Fruit fly (Drosophila melanogaster) whole organism, embryonic: ENCODE results near the gene dpr2.

ENCODE experiments used
- Ada2b ChIP-seq: fragments of 200-800 bp; sonication (Bioruptor generic); IDR thresholded peaks from 2 replicates; pipeline ENCODE4 v1.3.6; 2022; ENCODE audit warnings: missing biosample characterization, missing genetic modification characterization
- CG10565 ChIP-seq: fragments of 200-800 bp; sonication (Bioruptor generic); optimal IDR thresholded peaks from 3 replicates; lab custom pipeline; 2016; ENCODE audit warnings: missing biosample characterization, mild to moderate bottlenecking, missing genetic modification characterization
- CG10959 ChIP-seq: fragments of 200-800 bp; sonication (Bioruptor generic); IDR thresholded peaks from 2 replicates; pipeline ENCODE4 v1.3.6; 2022; ENCODE audit warnings: missing biosample characterization, missing genetic modification characterization
- CG11504 ChIP-seq: fragments of 200-800 bp; sonication (Bioruptor generic); optimal IDR thresholded peaks from 3 replicates; lab custom pipeline; 2019; ENCODE audit warnings: missing biosample characterization, mild to moderate bottlenecking, missing genetic modification characterization, moderate library complexity
- CG12104 ChIP-seq: fragments of 200-800 bp; sonication (Bioruptor generic); optimal IDR thresholded peaks from 3 replicates; lab custom pipeline; 2016; ENCODE audit warnings: missing biosample characterization, missing genetic modification characterization
- CG12391 ChIP-seq: fragments of 200-800 bp; sonication (Bioruptor generic); optimal IDR thresholded peaks from 3 replicates; lab custom pipeline; 2018; ENCODE audit warnings: missing biosample characterization, mild to moderate bottlenecking, missing genetic modification characterization, moderate library complexity
- CG30020 ChIP-seq: fragments of 200-800 bp; optimal IDR thresholded peaks from 2 replicates; lab custom pipeline; 2019; ENCODE audit warnings: missing biosample characterization, mild to moderate bottlenecking, missing genetic modification characterization, moderate library complexity
- CG31224 ChIP-seq: fragments of 200-800 bp; sonication (Bioruptor generic); IDR thresholded peaks from 2 replicates; pipeline ENCODE4 v1.3.6; 2022; ENCODE audit warnings: missing biosample characterization, missing genetic modification characterization
- CG3281 ChIP-seq: fragments of 200-800 bp; sonication (Bioruptor generic); optimal IDR thresholded peaks from 3 replicates; lab custom pipeline; 2017; ENCODE audit warnings: missing biosample characterization, mild to moderate bottlenecking, missing genetic modification characterization
- CG3407 ChIP-seq: fragments of 200-800 bp; sonication (Bioruptor generic); optimal IDR thresholded peaks from 2 replicates; lab custom pipeline; 2018; ENCODE audit warnings: missing biosample characterization, mild to moderate bottlenecking, missing genetic modification characterization
- CG34376 ChIP-seq: fragments of 200-800 bp; sonication (Bioruptor generic); optimal IDR thresholded peaks from 2 replicates; lab custom pipeline; 2018; ENCODE audit warnings: missing biosample characterization, mild to moderate bottlenecking, missing genetic modification characterization
- CG3995 ChIP-seq: fragments of 200-800 bp; sonication (Bioruptor generic); optimal IDR thresholded peaks from 3 replicates; lab custom pipeline; 2016; ENCODE audit warnings: missing biosample characterization, missing genetic modification characterization
- CG4617 ChIP-seq: fragments of 200-800 bp; sonication (Bioruptor generic); optimal IDR thresholded peaks from 3 replicates; lab custom pipeline; 2016; ENCODE audit warnings: missing biosample characterization, missing genetic modification characterization, borderline replicate concordance
- CG6654 ChIP-seq: fragments of 200-800 bp; sonication (Bioruptor generic); optimal IDR thresholded peaks from 2 replicates; lab custom pipeline; 2017; ENCODE audit warnings: missing biosample characterization, mild to moderate bottlenecking, missing genetic modification characterization
- CG6813 ChIP-seq: fragments of 200-800 bp; sonication (Bioruptor generic); optimal IDR thresholded peaks from 2 replicates; lab custom pipeline; 2017; ENCODE audit warnings: missing biosample characterization, missing genetic modification characterization, mild to moderate bottlenecking, moderate library complexity, missing genetic modification reagents
- CG7271 ChIP-seq: fragments of 200-800 bp; sonication (Bioruptor generic); optimal IDR thresholded peaks from 2 replicates; lab custom pipeline; 2018; ENCODE audit warnings: missing biosample characterization, mild to moderate bottlenecking, missing genetic modification characterization, moderate library complexity
- CG8924 ChIP-seq: fragments of 200-800 bp; optimal IDR thresholded peaks from 3 replicates; lab custom pipeline; 2019; ENCODE audit warnings: missing biosample characterization, mild to moderate bottlenecking, missing genetic modification characterization, moderate library complexity
- CG9215 ChIP-seq: fragments of 200-800 bp; sonication (Bioruptor generic); IDR thresholded peaks from 2 replicates; pipeline ENCODE4 v1.3.6; 2022; ENCODE audit warnings: missing biosample characterization, missing genetic modification characterization
- CG9876 ChIP-seq: fragments of 200-800 bp; sonication (Bioruptor generic); optimal IDR thresholded peaks from 2 replicates; lab custom pipeline; 2016; ENCODE audit warnings: missing biosample characterization, missing genetic modification characterization
- CG9932 ChIP-seq: fragments of 200-800 bp; sonication (Bioruptor generic); IDR thresholded peaks from 2 replicates; pipeline ENCODE4 v1.3.6; 2022; ENCODE audit warnings: missing biosample characterization, missing genetic modification characterization
- CHES-1-like ChIP-seq: fragments of 200-800 bp; sonication (Bioruptor generic); optimal IDR thresholded peaks from 2 replicates; lab custom pipeline; 2016; ENCODE audit warnings: missing biosample characterization, missing genetic modification characterization
- CoRest ChIP-seq: fragments of 200-800 bp; sonication (Bioruptor generic); optimal IDR thresholded peaks from 3 replicates; lab custom pipeline; 2018; ENCODE audit warnings: missing biosample characterization, mild to moderate bottlenecking, missing genetic modification characterization, moderate library complexity
- D19B ChIP-seq: fragments of 200-800 bp; sonication (Bioruptor generic); optimal IDR thresholded peaks from 2 replicates; lab custom pipeline; 2017; ENCODE audit warnings: missing biosample characterization, mild to moderate bottlenecking, missing genetic modification characterization
- Dbx ChIP-seq: fragments of 200-800 bp; sonication (Bioruptor generic); IDR thresholded peaks from 3 replicates; pipeline ENCODE4 v1.3.6; 2022; ENCODE audit warnings: missing biosample characterization, missing genetic modification characterization
- Deaf1 ChIP-seq: fragments of 200-800 bp; optimal IDR thresholded peaks from 3 replicates; lab custom pipeline; 2019; ENCODE audit warnings: missing biosample characterization, mild to moderate bottlenecking, missing genetic modification characterization, moderate library complexity
- Dek ChIP-seq: fragments of 200-800 bp; sonication (Bioruptor generic); optimal IDR thresholded peaks from 3 replicates; lab custom pipeline; 2019; ENCODE audit warnings: missing biosample characterization, mild to moderate bottlenecking, missing genetic modification characterization, moderate library complexity
- Dll ChIP-seq: fragments of 200-800 bp; sonication (Bioruptor generic); IDR thresholded peaks from 4 replicates; pipeline ENCODE4 v1.3.6; 2022; ENCODE audit warnings: missing biosample characterization, missing genetic modification characterization; ENCODE audit not compliant: partially characterized antibody
- ERR ChIP-seq: fragments of 200-800 bp; sonication (Bioruptor generic); optimal IDR thresholded peaks from 2 replicates; lab custom pipeline; 2016; ENCODE audit warnings: missing biosample characterization, missing genetic modification characterization
- Elba2 ChIP-seq: fragments of 200-800 bp; sonication (Bioruptor generic); optimal IDR thresholded peaks from 3 replicates; lab custom pipeline; 2016; ENCODE audit warnings: missing biosample characterization, missing genetic modification characterization
- Hey ChIP-seq: fragments of 200-800 bp; sonication (Bioruptor generic); optimal IDR thresholded peaks from 3 replicates; lab custom pipeline; 2018; ENCODE audit warnings: missing biosample characterization, mild to moderate bottlenecking, missing genetic modification characterization
- Hmr ChIP-seq: fragments of 200-800 bp; sonication (Bioruptor generic); optimal IDR thresholded peaks from 3 replicates; lab custom pipeline; 2017; ENCODE audit warnings: mild to moderate bottlenecking, missing biosample characterization, missing genetic modification reagents, missing genetic modification characterization
- PHDP ChIP-seq: fragments of 200-800 bp; sonication (Bioruptor generic); optimal IDR thresholded peaks from 3 replicates; lab custom pipeline; 2018; ENCODE audit warnings: missing biosample characterization, mild to moderate bottlenecking, missing genetic modification characterization, moderate library complexity
- Sin3A ChIP-seq: fragments of >200 bp; optimal IDR thresholded peaks from 2 replicates; lab custom pipeline; 2018
- Spps ChIP-seq: fragments of 200-800 bp; sonication (Bioruptor generic); optimal IDR thresholded peaks from 2 replicates; lab custom pipeline; 2018; ENCODE audit warnings: missing biosample characterization, mild to moderate bottlenecking, missing genetic modification characterization
- Sry-δ ChIP-seq: fragments of 200-800 bp; sonication (Bioruptor generic); optimal IDR thresholded peaks from 2 replicates; lab custom pipeline; 2016; ENCODE audit warnings: missing biosample characterization, missing genetic modification characterization
- ap ChIP-seq: fragments of 200-800 bp; sonication (Bioruptor generic); IDR thresholded peaks from 2 replicates; pipeline ENCODE4 v1.3.6; 2022; ENCODE audit warnings: missing biosample characterization, missing genetic modification characterization
- ash1 ChIP-seq: fragments of 200-800 bp; sonication (Bioruptor generic); optimal IDR thresholded peaks from 2 replicates; lab custom pipeline; 2018; ENCODE audit warnings: missing biosample characterization, mild to moderate bottlenecking, missing genetic modification characterization
- bigmax ChIP-seq: fragments of 200-800 bp; sonication (Bioruptor generic); optimal IDR thresholded peaks from 2 replicates; lab custom pipeline; 2018; ENCODE audit warnings: missing biosample characterization, mild to moderate bottlenecking, missing genetic modification characterization
- corto ChIP-seq: fragments of 200-800 bp; sonication (Bioruptor generic); optimal IDR thresholded peaks from 2 replicates; lab custom pipeline; 2016; ENCODE audit warnings: missing biosample characterization, mild to moderate bottlenecking, missing genetic modification characterization, moderate library complexity
- croc ChIP-seq: fragments of 200-800 bp; sonication (Bioruptor generic); conservative IDR thresholded peaks from 3 replicates; pipeline ENCODE4 v1.3.6; 2022; ENCODE audit warnings: missing biosample characterization, missing genetic modification characterization
- dpn ChIP-seq, 2 experiments: fragments of 200-800 bp; sonication (Bioruptor generic); optimal IDR thresholded peaks; 3 replicates each; lab custom pipeline; 2016; ENCODE audit warnings: missing biosample characterization in 2 of 2, missing genetic modification characterization in 2 of 2
- mam ChIP-seq: fragments of 200-800 bp; sonication (Bioruptor generic); optimal IDR thresholded peaks from 3 replicates; lab custom pipeline; 2016; ENCODE audit warnings: missing biosample characterization, missing genetic modification characterization
- odd ChIP-seq: fragments of 200-800 bp; sonication (Bioruptor generic); optimal IDR thresholded peaks from 2 replicates; lab custom pipeline; 2017; ENCODE audit warnings: missing biosample characterization, mild to moderate bottlenecking, missing genetic modification characterization
- phol ChIP-seq: fragments of 200-800 bp; sonication (Bioruptor generic); optimal IDR thresholded peaks from 3 replicates; lab custom pipeline; 2018; ENCODE audit warnings: missing biosample characterization, mild to moderate bottlenecking, missing genetic modification characterization, moderate library complexity
- prd ChIP-seq, 3 experiments: fragments of >200 bp in 2 of 3; fragments of 200-800 bp in 1 of 3; sonication (Bioruptor generic) in 1 of 3; optimal IDR thresholded peaks in 2 of 3; IDR thresholded peaks in 1 of 3; 2 replicates in 2 of 3; 3 replicates in 1 of 3; pipeline versions ENCODE4 v1.3.6 to Lab custom; 2017 to 2022; ENCODE audit warnings: missing biosample characterization in 1 of 3, missing genetic modification characterization in 1 of 3
- repo ChIP-seq: fragments of 200-800 bp; sonication (Bioruptor generic); optimal IDR thresholded peaks from 2 replicates; lab custom pipeline; 2016; ENCODE audit warnings: missing biosample characterization, missing genetic modification characterization
- sna ChIP-seq: fragments of 200-800 bp; sonication (Bioruptor generic); IDR thresholded peaks from 2 replicates; pipeline ENCODE4 v1.3.6; 2022; ENCODE audit warnings: missing biosample characterization, missing genetic modification characterization; ENCODE audit not compliant: partially characterized antibody
- sqz ChIP-seq: fragments of 200-800 bp; sonication (Bioruptor generic); optimal IDR thresholded peaks from 3 replicates; lab custom pipeline; 2018; ENCODE audit warnings: missing biosample characterization, mild to moderate bottlenecking, missing genetic modification characterization
- tna ChIP-seq: fragments of 200-800 bp; sonication (Bioruptor generic); IDR thresholded peaks from 2 replicates; pipeline ENCODE4 v1.3.6; 2022; ENCODE audit warnings: missing biosample characterization, missing genetic modification characterization; ENCODE audit not compliant: partially characterized antibody
- wor ChIP-seq: fragments of 200-800 bp; sonication (Bioruptor generic); IDR thresholded peaks from 2 replicates; pipeline ENCODE4 v1.3.6; 2022; ENCODE audit warnings: missing biosample characterization, missing genetic modification characterization

Gene dpr2

dm6 chr2L:11010999-11011398, 47.0 kb upstream of the dpr2 start, which contains the start of the genes Art8 and dUTPase (continued):
- TF ChIP-seq sna (GFP tag; lab: Robert Waterston, UW) (peak; percentile 84), Sry-δ (peak; percentile 89), prd (optimal IDR thresholded peaks at IDR 0.05; lab: Kevin White, UChicago) (no peak), prd (GFP tag; IDR thresholded peaks at IDR 0.05; lab: Robert Waterston, UW) (peak; percentile 76), CG3407 (GFP tag; lab: Kevin White, UChicago) (peak; percentile 29), CG12104 (GFP tag; lab: Kevin White, UChicago) (peak; percentile 61), Hmr (GFP tag; lab: Kevin White, UChicago) (no peak), odd (GFP tag; lab: Kevin White, UChicago) (no peak), Dll (GFP tag; lab: Robert Waterston, UW) (peak; percentile 96), CG11504 (peak; percentile 78), Hey (tag; lab: Kevin White, UChicago) (no peak), ash1 (no peak), CHES-1-like (GFP tag; lab: Kevin White, UChicago) (peak; percentile 28), ERR (no peak), phol (peak; percentile 80), Dbx (GFP tag; lab: Robert Waterston, UW) (peak; percentile 88), CG9215 (peak; percentile 23; the same call in 1 of the 2 replicates), croc (peak; percentile 43; the same call in 2 of the 3 replicates), Elba2 (GFP tag; lab: Kevin White, UChicago) (peak; percentile 44), CG7271 (tag; lab: Kevin White, UChicago) (peak; percentile 73), CG12391 (tag; lab: Kevin White, UChicago) (peak; percentile 93), CG10959 (GFP tag; lab: Robert Waterston, UW) (peak; percentile 23; the same call in 1 of the 2 replicates), CG10565 (no peak), CG4617 (peak; percentile 80), CG8924 (tag; lab: Kevin White, UChicago) (peak; percentile 77), Deaf1 (tag; lab: Kevin White, UChicago) (no peak), wor (GFP tag; lab: Robert Waterston, UW) (peak; percentile 48), CoRest (tag; lab: Kevin White, UChicago) (peak; percentile 82), tna (GFP tag; lab: Robert Waterston, UW) (peak; percentile 48; the same call in 1 of the 2 replicates), PHDP (tag; lab: Kevin White, UChicago) (peak; percentile 78), ap (GFP tag; lab: Robert Waterston, UW) (peak; percentile 22; the same call in 1 of the 2 replicates), Sin3A (lab: Kevin White, UChicago) (peak; percentile 25), CG6813 (GFP tag; lab: Kevin White, UChicago) (no peak), D19B (peak; percentile 4), Ada2b (GFP tag; lab: Robert Waterston, UW) (peak; percentile 61), CG30020 (tag; lab: Kevin White, UChicago) (peak; percentile 73), CG9876 (GFP tag; lab: Kevin White, UChicago) (peak; percentile 10), CG3281 (GFP tag; lab: Kevin White, UChicago) (peak; percentile 81), sqz (GFP tag; lab: Kevin White, UChicago) (no peak), CG34376 (peak; percentile 58), Spps (peak; percentile 48), CG6654 (GFP tag; lab: Kevin White, UChicago) (no peak), corto (GFP tag; lab: Kevin White, UChicago) (peak; percentile 74), CG31224 (GFP tag; lab: Robert Waterston, UW) (peak; percentile 47; the same call in 1 of the 2 replicates), repo (no peak), mam (peak; percentile 46), CG9932 (GFP tag; lab: Robert Waterston, UW) (peak; percentile 85), dpn (GFP tag; optimal IDR thresholded peaks at IDR 0.05; lab: Kevin White, UChicago) (peak; percentile 50 to 84), Dek (tag; lab: Kevin White, UChicago) (peak; percentile 53), CG3995 (GFP tag; lab: Kevin White, UChicago) (peak; percentile 39), bigmax (no peak)
